Worm (Caenorhabditis elegans): ENCODE measurements around the gene mxl-3.

DNA sequence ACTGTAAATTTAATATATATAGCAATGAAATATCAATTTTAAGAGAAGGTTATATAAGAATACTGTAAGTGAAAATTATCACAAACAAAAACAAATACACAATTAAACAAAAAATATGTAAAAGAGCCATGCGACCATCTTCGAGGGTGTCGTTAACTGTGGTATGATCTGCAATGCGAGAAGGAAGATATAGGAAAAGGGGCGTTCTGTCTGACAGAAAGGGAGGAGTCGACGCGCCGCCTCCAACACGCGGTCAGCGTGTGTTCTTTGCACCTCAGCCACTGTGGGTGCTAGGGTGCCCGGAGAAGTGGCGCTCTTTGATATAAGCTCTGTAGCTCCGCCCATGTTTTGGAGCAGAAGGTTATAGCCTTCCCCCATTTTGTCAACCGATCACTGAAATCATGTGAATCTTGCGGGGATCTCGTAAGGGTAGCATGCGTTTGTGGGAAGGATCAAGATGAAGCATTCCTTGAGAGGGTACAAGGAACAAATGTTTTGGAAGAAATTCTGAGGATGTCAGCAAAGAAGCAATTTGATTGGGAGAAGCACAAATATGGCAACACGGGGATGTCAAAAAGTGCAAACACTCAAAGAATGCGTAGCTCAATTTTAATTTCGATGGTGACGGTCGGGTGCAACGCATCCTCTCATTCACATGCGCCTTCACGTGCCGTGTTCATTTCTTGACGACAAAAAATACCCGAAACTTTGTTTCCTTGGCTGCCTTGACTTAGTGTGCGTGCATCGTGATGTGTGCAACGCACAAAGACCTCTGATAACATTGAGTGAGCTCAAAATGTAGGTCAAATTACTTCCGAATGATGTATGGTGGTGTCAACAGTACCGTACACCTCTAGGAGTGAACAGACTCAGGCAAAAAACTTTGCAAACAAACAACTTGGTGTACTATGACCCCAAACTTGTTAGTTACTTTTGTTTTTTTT is at the start of gene mxl-3:
- TF ChIP-seq unc-62 (GFP tag; optimal IDR thresholded peaks at IDR 0.05) (no peak), mdl-1 (tag; optimal IDR thresholded peaks at IDR 0.05) (peak in 1 of 2 experiments; percentile 11), unc-39 (tag; optimal IDR thresholded peaks at IDR 0.05) (no peak), ztf-11 (tag; optimal IDR thresholded peaks at IDR 0.05) (no peak), ZK546.5 (tag; optimal IDR thresholded peaks at IDR 0.05) (no peak), dmd-4 (tag; optimal IDR thresholded peaks at IDR 0.05) (no peak), skn-1 (tag; optimal IDR thresholded peaks at IDR 0.05) (no peak)
